Worm (Caenorhabditis elegans) whole organism, L4 larva: ENCODE data around the gene F38E1.6.

Source experiments
- D1046.2 ChIP-seq: fragments of 200-800 bp; sonication (Bioruptor generic); IDR thresholded peaks from 2 replicates; pipeline ENCODE4 v1.3.6; 2022; ENCODE audit warnings: missing genetic modification characterization, missing compliant biosample characterization
- F49E8.2 ChIP-seq: sonication (generic microtip); optimal IDR thresholded peaks from 2 replicates; lab custom pipeline; 2016; ENCODE audit warnings: missing compliant biosample characterization, mild to moderate bottlenecking, missing genetic modification characterization, borderline replicate concordance
- Y105C5A.15 ChIP-seq: fragments of 200-800 bp; sonication (Bioruptor generic); IDR thresholded peaks from 2 replicates; pipeline ENCODE4 v1.3.6; 2022; ENCODE audit warnings: missing genetic modification characterization, missing compliant biosample characterization
- Y5F2A.4 ChIP-seq: fragments of 200-800 bp; sonication (Bioruptor generic); optimal IDR thresholded peaks from 2 replicates; lab custom pipeline; 2018; ENCODE audit warnings: mild to moderate bottlenecking, missing genetic modification characterization, missing compliant biosample characterization
- Y75B8A.6 ChIP-seq: fragments of 200-800 bp; sonication (Bioruptor generic); IDR thresholded peaks from 2 replicates; pipeline ENCODE4 v1.3.6; 2022; ENCODE audit warnings: missing genetic modification reagents, missing genetic modification characterization, missing compliant biosample characterization
- aly-2 ChIP-seq: sonication (generic microtip); optimal IDR thresholded peaks from 2 replicates; lab custom pipeline; 2018; ENCODE audit warnings: missing biosample characterization, missing genetic modification characterization
- arid-1 ChIP-seq: fragments of 200-800 bp; sonication (Bioruptor generic); conservative IDR thresholded peaks from 2 replicates; pipeline ENCODE4 v1.3.6; 2022; ENCODE audit warnings: missing genetic modification reagents, missing genetic modification characterization, missing compliant biosample characterization
- ceh-44 ChIP-seq: fragments of 200-800 bp; sonication (Bioruptor generic); IDR thresholded peaks from 2 replicates; pipeline ENCODE4 v1.3.6; 2022; ENCODE audit warnings: missing genetic modification reagents, missing genetic modification characterization, missing compliant biosample characterization
- daf-12 ChIP-seq: fragments of 150-350 bp; optimal IDR thresholded peaks from 2 replicates; lab custom pipeline; 2014; ENCODE audit warnings: missing biosample characterization, missing genetic modification reagents, missing genetic modification characterization
- dmd-8 ChIP-seq: fragments of 200-800 bp; sonication (Bioruptor generic); IDR thresholded peaks from 2 replicates; pipeline ENCODE4 v1.3.6; 2022; ENCODE audit warnings: missing genetic modification characterization, missing compliant biosample characterization
- dpl-1 ChIP-seq: fragments of 150-350 bp; optimal IDR thresholded peaks from 2 replicates; lab custom pipeline; 2014; ENCODE audit warnings: missing biosample characterization, missing genetic modification reagents, missing genetic modification characterization
- fkh-10 ChIP-seq: fragments of 150-350 bp; optimal IDR thresholded peaks from 2 replicates; lab custom pipeline; 2014; ENCODE audit warnings: missing biosample characterization, missing genetic modification reagents, missing genetic modification characterization
- fos-1 ChIP-seq: fragments of 150-350 bp; optimal IDR thresholded peaks from 2 replicates; lab custom pipeline; 2014; ENCODE audit warnings: missing biosample characterization, missing genetic modification characterization
- hif-1 ChIP-seq, 2 experiments: sonication (generic microtip); optimal IDR thresholded peaks; 2 replicates each; lab custom pipeline; 2016 to 2017; ENCODE audit warnings: missing compliant biosample characterization in 2 of 2, missing genetic modification characterization in 2 of 2, missing genetic modification reagents in 2 of 2, missing genotype in 2 of 2, mild to moderate bottlenecking in 1 of 2
- jun-1 ChIP-seq: fragments of 150-350 bp; optimal IDR thresholded peaks from 2 replicates; lab custom pipeline; 2014; ENCODE audit warnings: missing biosample characterization, missing genetic modification reagents, missing genetic modification characterization
- nhr-10 ChIP-seq: fragments of 150-350 bp; optimal IDR thresholded peaks from 2 replicates; lab custom pipeline; 2014; ENCODE audit warnings: missing biosample characterization, missing genetic modification characterization
- nhr-102 ChIP-seq: sonication (generic microtip); optimal IDR thresholded peaks from 2 replicates; lab custom pipeline; 2016; ENCODE audit warnings: mild to moderate bottlenecking, missing genetic modification characterization, moderate library complexity, missing compliant biosample characterization
- nhr-25 ChIP-seq: sonication (generic microtip); optimal IDR thresholded peaks from 2 replicates; lab custom pipeline; 2017; ENCODE audit warnings: missing genetic modification characterization, mild to moderate bottlenecking, missing compliant biosample characterization, antibody characterized with exemption, moderate library complexity, borderline replicate concordance; ENCODE audit not compliant: insufficient read depth
- nhr-48 ChIP-seq: sonication (generic microtip); optimal IDR thresholded peaks from 2 replicates; lab custom pipeline; 2016; ENCODE audit warnings: mild to moderate bottlenecking, missing genetic modification characterization, missing compliant biosample characterization
- pqm-1 ChIP-seq: sonication (generic microtip); optimal IDR thresholded peaks from 2 replicates; lab custom pipeline; 2017; ENCODE audit warnings: missing biosample characterization, missing genetic modification characterization
- rbr-2 ChIP-seq: sonication (generic microtip); optimal IDR thresholded peaks from 2 replicates; lab custom pipeline; 2016; ENCODE audit warnings: missing genotype, missing genetic modification characterization, missing compliant biosample characterization
- sdz-12 ChIP-seq: fragments of 200-800 bp; sonication (Bioruptor generic); optimal IDR thresholded peaks from 2 replicates; lab custom pipeline; 2018; ENCODE audit warnings: mild to moderate bottlenecking, missing genetic modification characterization, missing compliant biosample characterization
- skn-1 ChIP-seq: fragments of 150-350 bp; optimal IDR thresholded peaks from 2 replicates; lab custom pipeline; 2014; ENCODE audit warnings: missing biosample characterization, missing genetic modification characterization
- snpc-1.2 ChIP-seq: fragments of 200-800 bp; sonication (Bioruptor generic); IDR thresholded peaks from 2 replicates; pipeline ENCODE4 v1.3.6; 2022; ENCODE audit warnings: missing genetic modification reagents, missing genetic modification characterization, missing compliant biosample characterization
- snpc-4 ChIP-seq: fragments of 150-350 bp; optimal IDR thresholded peaks from 2 replicates; lab custom pipeline; 2014; ENCODE audit warnings: missing biosample characterization, missing genetic modification characterization
- spr-3 ChIP-seq: fragments of 200-800 bp; sonication (Bioruptor generic); optimal IDR thresholded peaks from 2 replicates; lab custom pipeline; 2018; ENCODE audit warnings: mild to moderate bottlenecking, missing genetic modification characterization, missing compliant biosample characterization
- tag-97 ChIP-seq: fragments of 200-800 bp; sonication (Bioruptor generic); IDR thresholded peaks from 2 replicates; pipeline ENCODE4 v1.3.6; 2022; ENCODE audit warnings: missing genetic modification characterization, missing compliant biosample characterization
- unc-62 ChIP-seq, 3 experiments: fragments of 150-350 bp in 1 of 3; sonication (generic microtip); optimal IDR thresholded peaks in 2 of 3; peaks in 1 of 3; 1 replicate in 1 of 3; 2 replicates in 2 of 3; lab custom pipeline; 2014 to 2017; ENCODE audit warnings: missing biosample characterization in 3 of 3, missing genetic modification characterization in 3 of 3, missing genetic modification reagents in 3 of 3, missing genotype in 1 of 3
- zag-1 ChIP-seq: fragments of 150-350 bp; optimal IDR thresholded peaks from 2 replicates; lab custom pipeline; 2014; ENCODE audit warnings: missing biosample characterization, missing genetic modification characterization
- ztf-11 ChIP-seq: fragments of 150-350 bp; optimal IDR thresholded peaks from 2 replicates; lab custom pipeline; 2014; ENCODE audit warnings: missing biosample characterization, missing genetic modification characterization
- ztf-7 ChIP-seq: fragments of 150-350 bp; optimal IDR thresholded peaks from 2 replicates; lab custom pipeline; 2014; ENCODE audit warnings: missing biosample characterization, missing genetic modification characterization

Gene F38E1.6

DNA sequence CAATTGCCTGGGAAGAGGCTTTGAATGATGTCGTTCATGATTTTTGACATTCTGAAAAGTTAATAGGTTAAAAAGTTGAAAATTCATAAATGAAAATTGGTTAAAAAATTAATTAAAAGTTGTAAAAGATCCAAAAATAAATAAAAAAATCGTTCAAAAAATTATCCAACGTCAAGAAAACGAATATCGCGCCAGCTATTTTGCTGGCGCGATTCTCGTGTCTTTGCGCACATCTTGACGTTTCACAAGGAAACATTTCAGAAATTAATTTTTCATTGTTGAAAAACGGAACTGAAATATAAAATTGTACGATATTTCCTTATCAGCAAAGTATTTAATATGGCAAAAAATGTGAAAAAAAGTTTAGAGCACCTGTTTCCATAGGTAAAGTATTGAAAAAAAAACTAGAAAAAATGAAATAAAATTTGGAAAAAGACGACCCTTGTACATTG is 753 bp upstream of the F38E1.6 start, which contains the start of gene mpdu-1 (continued):
- TF ChIP-seq F49E8.2 (tag; lab: Kevin White, UChicago) (no peak), ztf-11 (tag; lab: Kevin White, UChicago) (no peak), jun-1 (no peak), daf-12 (tag; lab: Kevin White, UChicago) (no peak), aly-2 (tag; lab: Kevin White, UChicago) (no peak), D1046.2 (GFP tag; lab: Robert Waterston, UW) (no peak), nhr-25 (tag; lab: Kevin White, UChicago) (no peak), rbr-2 (tag; lab: Kevin White, UChicago) (peak; percentile 26), snpc-4 (tag; lab: Kevin White, UChicago) (peak; percentile 31), nhr-48 (tag; lab: Kevin White, UChicago) (peak; percentile 33)

DNA sequence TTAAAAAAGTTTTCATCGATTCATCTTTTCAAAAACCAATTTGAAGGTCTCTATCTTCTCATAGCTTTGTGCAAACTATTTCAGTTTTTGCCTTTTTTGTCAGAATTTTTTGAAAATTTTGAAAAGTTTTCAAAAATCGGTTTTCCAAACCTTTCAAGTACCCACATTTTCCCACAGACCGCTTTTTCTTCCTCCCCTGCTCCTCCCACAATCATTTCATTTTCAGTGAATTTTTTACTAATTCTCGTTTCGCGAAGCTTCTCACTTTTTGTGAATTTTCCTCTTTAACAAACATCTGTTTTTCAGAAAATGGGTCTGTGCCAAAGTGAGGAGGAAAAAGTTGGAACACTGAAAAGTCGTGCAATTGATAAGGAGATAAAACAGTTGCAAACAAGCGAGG is 10.8 kb downstream of the F38E1.6 start, which contains the start of gene gpa-2:
Gene gpa-2 (plus strand): TSS at position 301 of the 400 bp plus-strand sequence.
- TF ChIP-seq ztf-11 (tag; lab: Kevin White, UChicago): no peak

DNA sequence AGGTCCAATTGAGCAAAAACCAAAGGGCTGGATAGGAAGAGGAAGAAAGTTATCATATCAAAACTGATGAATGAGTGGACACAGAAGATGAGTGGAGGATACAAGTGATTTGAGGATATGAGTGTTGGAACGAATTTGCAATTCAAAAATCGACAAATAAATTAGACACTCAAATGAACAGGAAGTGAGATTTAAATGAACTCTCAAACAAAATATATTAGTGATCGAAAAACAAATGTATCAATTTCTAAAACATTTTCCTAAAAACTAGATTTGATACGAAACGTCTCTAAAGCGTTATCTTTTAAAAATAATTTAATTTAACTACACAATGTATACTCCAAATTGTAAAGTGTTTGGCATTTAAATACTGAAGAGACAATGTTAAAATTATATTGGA is 15.5 kb downstream of the F38E1.6 start, which contains the start of gene F38E1.10:
Gene F38E1.10 (minus strand): TSS at position 101 of the 400 bp plus-strand sequence.
- peak in 1 of 2 experiments; percentile 6 for TF ChIP-seq unc-62 (GFP tag; optimal IDR thresholded peaks at IDR 0.05 in 1 of 2; lab: Kevin White, UChicago)
- no peak for TF ChIP-seq unc-62 (tag; optimal IDR thresholded peaks at IDR 0.05; lab: Kevin White, UChicago)
- TF ChIP-seq Y75B8A.6 (GFP tag; lab: Robert Waterston, UW): no peak
- TF ChIP-seq, all 104 proteins: peak for 1

DNA sequence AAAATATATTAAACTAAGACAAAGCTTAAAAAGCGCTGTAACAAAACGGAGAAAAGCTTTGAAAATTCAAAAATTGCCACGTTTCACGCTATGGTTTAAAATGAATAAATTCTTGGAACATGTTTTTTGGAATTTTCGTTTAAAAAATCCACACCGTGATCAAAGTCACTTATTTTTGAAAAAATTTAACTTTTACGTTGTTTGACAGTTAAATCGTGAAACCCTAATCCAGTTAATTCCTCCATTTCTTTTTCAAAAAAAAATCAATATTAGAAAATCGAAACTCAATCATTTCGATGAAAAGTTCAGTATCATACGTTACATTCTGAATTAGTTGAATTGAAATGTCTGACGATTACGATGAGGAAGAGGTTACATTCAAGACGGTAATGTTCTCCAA is 16.0 kb downstream of the F38E1.6 start, which contains the start of gene F38E1.3:
Gene F38E1.3 (plus strand): TSS at position 301 of the 400 bp plus-strand sequence.
- no peak for TF ChIP-seq nhr-102 (tag; lab: Kevin White, UChicago)
- TF ChIP-seq fkh-10 (GFP tag; lab: Kevin White, UChicago): no peak
- TF ChIP-seq Y105C5A.15: no peak
- no peak for TF ChIP-seq fos-1
- no peak for TF ChIP-seq nhr-10 (tag; lab: Kevin White, UChicago)
- TF ChIP-seq hif-1 (tag; optimal IDR thresholded peaks at IDR 0.05; lab: Kevin White, UChicago): no peak
- no peak for TF ChIP-seq spr-3
- no peak for TF ChIP-seq dmd-8 (GFP tag; lab: Robert Waterston, UW)
- TF ChIP-seq snpc-1.2 (GFP tag; lab: Robert Waterston, UW): no peak
- TF ChIP-seq ceh-44 (GFP tag; lab: Robert Waterston, UW): no peak
- no peak for TF ChIP-seq tag-97 (GFP tag; lab: Robert Waterston, UW)
- TF ChIP-seq pqm-1 (tag; lab: Kevin White, UChicago): no peak
- TF ChIP-seq Y5F2A.4 (GFP tag; lab: Kevin White, UChicago): no peak
- TF ChIP-seq nhr-25 (tag; lab: Kevin White, UChicago): no peak
- no peak for TF ChIP-seq skn-1
- TF ChIP-seq arid-1: no peak

DNA sequence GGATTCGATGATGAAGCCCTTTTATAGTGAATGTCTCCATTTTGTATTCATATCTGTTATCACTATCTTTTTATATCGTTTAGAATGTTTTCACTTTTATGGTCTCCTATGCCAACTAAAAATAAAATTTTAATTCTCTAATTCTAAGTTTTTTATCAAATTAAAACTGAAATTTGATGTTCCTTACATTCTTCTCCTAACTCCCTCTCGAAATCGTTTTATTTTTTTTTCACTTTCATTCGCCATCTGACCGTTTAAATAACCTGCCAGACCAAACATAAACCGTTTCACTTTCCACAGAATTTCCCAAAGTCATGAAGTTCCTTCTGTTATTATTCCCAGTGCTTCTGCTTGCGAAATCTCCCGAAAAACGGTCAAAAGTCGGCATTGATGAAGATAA is 19.3 kb downstream of the F38E1.6 start, which contains the start of gene F52E1.5:
Gene F52E1.5 (plus strand): TSS at position 301 of the 400 bp plus-strand sequence.
- no peak for TF ChIP-seq nhr-25 (tag; lab: Kevin White, UChicago)
- no peak for TF ChIP-seq D1046.2 (GFP tag; lab: Robert Waterston, UW)
- TF ChIP-seq ztf-7 (tag; lab: Kevin White, UChicago): no peak
- no peak for TF ChIP-seq dpl-1 (GFP tag; lab: Kevin White, UChicago)
- no peak for TF ChIP-seq zag-1 (tag; lab: Kevin White, UChicago)
- TF ChIP-seq sdz-12 (GFP tag; lab: Kevin White, UChicago): no peak
- TF ChIP-seq, all 104 proteins: peak for 0
